Worm (Caenorhabditis elegans): ENCODE measurements around the gene cct-4.

DNA sequence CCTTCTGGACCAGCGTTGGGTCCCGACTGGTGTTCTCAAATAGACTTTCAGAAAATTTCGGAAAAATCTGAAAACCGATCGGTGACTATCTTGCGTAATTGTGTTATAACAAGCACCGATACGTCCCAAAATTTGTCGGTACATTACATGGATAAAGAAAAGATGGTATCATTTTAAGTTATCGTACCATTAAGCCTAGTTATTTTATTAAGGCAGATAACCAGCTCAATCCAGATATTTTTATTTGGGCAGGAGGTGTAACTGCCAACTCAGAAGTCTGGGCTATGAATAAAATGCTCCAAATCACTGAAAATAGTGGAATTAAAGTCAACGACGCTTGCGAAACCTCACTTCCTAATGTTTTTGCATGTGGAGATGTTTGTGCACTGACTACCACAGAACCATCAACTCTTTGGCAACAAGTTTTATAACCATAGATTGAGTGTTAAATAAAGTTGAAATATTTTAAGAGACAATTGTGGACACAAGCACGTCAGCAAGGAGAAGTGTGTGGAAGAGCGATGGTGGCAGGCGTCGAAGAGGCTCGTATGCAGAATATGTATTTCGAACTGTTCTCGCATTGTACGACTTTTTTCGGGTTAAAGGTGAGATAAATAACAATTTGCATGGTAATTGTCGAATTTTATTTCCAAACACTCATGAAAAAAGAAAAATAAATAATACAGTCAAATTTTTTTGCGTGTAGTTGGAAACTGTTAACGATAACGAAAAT, 42.9 kb downstream of the cct-4 start:
- TF ChIP-seq fkh-10 (GFP tag; optimal IDR thresholded peaks at IDR 0.05) (no peak), madf-2 (tag; optimal IDR thresholded peaks at IDR 0.05) (no peak), ama-1 (optimal IDR thresholded peaks at IDR 0.05) (no peak), dmd-4 (tag; optimal IDR thresholded peaks at IDR 0.05; ENCODE audit: borderline replicate concordance) (no peak), ceh-19 (GFP tag; optimal IDR thresholded peaks at IDR 0.05) (no peak), pha-2 (tag; optimal IDR thresholded peaks at IDR 0.05) (no peak), unc-55 (GFP tag; optimal IDR thresholded peaks at IDR 0.05) (no peak)
